Worm (Caenorhabditis elegans): ENCODE data around the gene tmc-1.

- TF ChIP-seq hmg-20 (GFP tag; IDR thresholded peaks at IDR 0.05) (no peak), nfya-1 (tag; optimal IDR thresholded peaks at IDR 0.05; ENCODE audit: borderline replicate concordance, insufficient read depth) (no peak), rec-8 (tag; optimal IDR thresholded peaks at IDR 0.05) (no peak), F57A8.1 (GFP tag; optimal IDR thresholded peaks at IDR 0.05) (no peak)
Measured at ce11 chrX:1147394-1147793, 14.6 kb upstream of the tmc-1 start.

Measured in whole organism, young adult.